Fruit fly (Drosophila melanogaster): ENCODE results near the gene CG32102.

DNA sequence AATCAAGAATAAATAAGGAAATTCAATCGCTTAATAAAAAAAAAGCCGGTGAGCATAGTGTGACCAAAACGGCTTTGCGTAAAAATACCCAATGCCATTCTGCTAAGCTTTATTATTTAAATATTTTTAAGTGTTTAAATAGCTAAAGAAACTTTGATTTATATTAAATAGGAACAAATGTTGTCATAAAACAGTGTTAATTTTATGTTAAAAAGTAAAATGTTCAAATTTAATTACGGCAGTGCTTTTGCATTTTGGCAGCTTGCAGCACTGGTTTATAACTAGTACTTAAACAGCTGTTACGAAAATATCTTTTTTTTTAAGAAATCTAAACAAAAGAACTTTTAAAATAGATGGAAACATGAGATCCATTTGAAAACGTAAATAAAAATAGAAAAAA lies 31.7 kb upstream of the CG32102 start, which contains the start of the genes CG10638 and CG10681:
- no peak for TF ChIP-seq CG8478 (optimal IDR thresholded peaks at IDR 0.05)
- no peak for TF ChIP-seq CTCF (optimal IDR thresholded peaks at IDR 0.05)
